Worm (Caenorhabditis elegans) whole organism, mixed stage, embryonic: Measurements from ENCODE around the gene K10C2.12.

ENCODE experiments used
- M03D4.4 ChIP-seq: sonication (generic microtip); optimal IDR thresholded peaks from 2 replicates; lab custom pipeline; 2017; ENCODE audit warnings: mild to moderate bottlenecking, missing genetic modification characterization, missing compliant biosample characterization
- bed-3 ChIP-seq: fragments of 200-800 bp; sonication (Bioruptor generic); optimal IDR thresholded peaks from 3 replicates; lab custom pipeline; 2018; ENCODE audit warnings: mild to moderate bottlenecking, missing genetic modification characterization, moderate library complexity, missing compliant biosample characterization
- blmp-1 ChIP-seq: fragments of 150-350 bp; optimal IDR thresholded peaks from 2 replicates; lab custom pipeline; 2014; ENCODE audit warnings: missing biosample characterization, missing genetic modification characterization
- ceh-39 ChIP-seq: fragments of 150-350 bp; optimal IDR thresholded peaks from 2 replicates; lab custom pipeline; 2014; ENCODE audit warnings: missing biosample characterization, missing genetic modification characterization
- ceh-43 ChIP-seq: fragments of 200-800 bp; sonication (Bioruptor generic); optimal IDR thresholded peaks from 2 replicates; lab custom pipeline; 2018; ENCODE audit warnings: mild to moderate bottlenecking, missing genetic modification characterization, moderate library complexity, missing compliant biosample characterization
- ceh-83 ChIP-seq: fragments of 200-800 bp; sonication (Bioruptor generic); optimal IDR thresholded peaks from 2 replicates; lab custom pipeline; 2018; ENCODE audit warnings: mild to moderate bottlenecking, missing genetic modification characterization, missing compliant biosample characterization
- ces-1 ChIP-seq: fragments of 150-350 bp; optimal IDR thresholded peaks from 2 replicates; lab custom pipeline; 2014; ENCODE audit warnings: missing biosample characterization, missing genetic modification reagents, missing genetic modification characterization
- drap-1 ChIP-seq: fragments of 200-800 bp; sonication (Bioruptor generic); optimal IDR thresholded peaks from 3 replicates; lab custom pipeline; 2018; ENCODE audit warnings: mild to moderate bottlenecking, missing genetic modification characterization, missing compliant biosample characterization
- elt-1 ChIP-seq: sonication (generic microtip); optimal IDR thresholded peaks from 2 replicates; lab custom pipeline; 2017; ENCODE audit warnings: missing genetic modification characterization, mild to moderate bottlenecking, missing compliant biosample characterization, antibody characterized with exemption, moderate library complexity, borderline replicate concordance; ENCODE audit not compliant: insufficient read depth
- elt-3 ChIP-seq: fragments of 150-350 bp; optimal IDR thresholded peaks from 2 replicates; lab custom pipeline; 2014; ENCODE audit warnings: missing biosample characterization, missing genetic modification characterization
- ham-2 ChIP-seq: fragments of 200-800 bp; sonication (Bioruptor generic); optimal IDR thresholded peaks from 2 replicates; lab custom pipeline; 2018; ENCODE audit warnings: mild to moderate bottlenecking, missing genetic modification characterization, missing compliant biosample characterization
- hlh-1 ChIP-seq: fragments of 150-350 bp; optimal IDR thresholded peaks from 2 replicates; lab custom pipeline; 2014; ENCODE audit warnings: missing biosample characterization, missing genetic modification reagents, missing genetic modification characterization
- lin-13 ChIP-seq: fragments of 150-350 bp; optimal IDR thresholded peaks from 2 replicates; lab custom pipeline; 2014; ENCODE audit warnings: missing biosample characterization, missing genetic modification characterization
- lin-32 ChIP-seq: fragments of 200-800 bp; sonication (Bioruptor generic); optimal IDR thresholded peaks from 2 replicates; lab custom pipeline; 2018; ENCODE audit warnings: mild to moderate bottlenecking, missing genetic modification characterization, missing compliant biosample characterization
- lsy-2 ChIP-seq: fragments of 150-350 bp; optimal IDR thresholded peaks from 2 replicates; lab custom pipeline; 2014; ENCODE audit warnings: missing biosample characterization, missing genetic modification characterization
- mab-5 ChIP-seq: fragments of 150-350 bp; optimal IDR thresholded peaks from 2 replicates; lab custom pipeline; 2014; ENCODE audit warnings: missing biosample characterization, missing genetic modification characterization
- mep-1 ChIP-seq: fragments of 150-350 bp; optimal IDR thresholded peaks from 2 replicates; lab custom pipeline; 2017; ENCODE audit warnings: missing biosample characterization, missing genetic modification reagents, missing genetic modification characterization, inconsistent platforms
- mls-2 ChIP-seq: sonication (generic microtip); optimal IDR thresholded peaks from 2 replicates; lab custom pipeline; 2016; ENCODE audit warnings: mild to moderate bottlenecking, missing genetic modification characterization, moderate library complexity, missing compliant biosample characterization
- nhr-12 ChIP-seq: fragments of 150-350 bp; optimal IDR thresholded peaks from 2 replicates; lab custom pipeline; 2014; ENCODE audit warnings: missing biosample characterization, missing genetic modification characterization
- nhr-2 ChIP-seq: fragments of 150-350 bp; optimal IDR thresholded peaks from 2 replicates; lab custom pipeline; 2014; ENCODE audit warnings: missing biosample characterization, missing genetic modification characterization
- nhr-237 ChIP-seq: fragments of 150-350 bp; optimal IDR thresholded peaks from 2 replicates; lab custom pipeline; 2014; ENCODE audit warnings: missing biosample characterization, missing genetic modification characterization
- nhr-28 ChIP-seq: fragments of 150-350 bp; optimal IDR thresholded peaks from 2 replicates; lab custom pipeline; 2014; ENCODE audit warnings: missing biosample characterization, missing genetic modification characterization
- sem-2 ChIP-seq: fragments of 200-800 bp; sonication (Bioruptor generic); optimal IDR thresholded peaks from 2 replicates; lab custom pipeline; 2018; ENCODE audit warnings: mild to moderate bottlenecking, missing genetic modification characterization, missing compliant biosample characterization
- snpc-4 ChIP-seq: fragments of 150-350 bp; optimal IDR thresholded peaks from 2 replicates; lab custom pipeline; 2014; ENCODE audit warnings: missing biosample characterization, missing genetic modification characterization
- sptf-1 ChIP-seq: sonication (generic microtip); optimal IDR thresholded peaks from 2 replicates; lab custom pipeline; 2017; ENCODE audit warnings: mild to moderate bottlenecking, missing genetic modification characterization, moderate library complexity, missing compliant biosample characterization
- tbx-8 ChIP-seq: fragments of 200-800 bp; sonication (Bioruptor generic); optimal IDR thresholded peaks from 2 replicates; lab custom pipeline; 2018; ENCODE audit warnings: mild to moderate bottlenecking, missing genetic modification characterization, moderate library complexity, missing compliant biosample characterization
- unc-120 ChIP-seq: sonication (generic microtip); optimal IDR thresholded peaks from 2 replicates; lab custom pipeline; 2017; ENCODE audit warnings: missing genetic modification characterization, missing compliant biosample characterization; ENCODE audit not compliant: poor library complexity, severe bottlenecking
- unc-39 ChIP-seq: fragments of 150-350 bp; optimal IDR thresholded peaks from 2 replicates; lab custom pipeline; 2014; ENCODE audit warnings: missing biosample characterization, missing genetic modification characterization
- unc-62 ChIP-seq: fragments of 150-350 bp; optimal IDR thresholded peaks from 2 replicates; lab custom pipeline; 2014; ENCODE audit warnings: missing biosample characterization, missing genetic modification reagents, missing genetic modification characterization
- zip-8 ChIP-seq: fragments of 150-350 bp; optimal IDR thresholded peaks from 2 replicates; lab custom pipeline; 2014; ENCODE audit warnings: missing biosample characterization, missing genetic modification characterization
- ztf-11 ChIP-seq: fragments of 150-350 bp; optimal IDR thresholded peaks from 2 replicates; lab custom pipeline; 2014; ENCODE audit warnings: missing biosample characterization, missing genetic modification characterization

The K10C2.12 gene

DNA sequence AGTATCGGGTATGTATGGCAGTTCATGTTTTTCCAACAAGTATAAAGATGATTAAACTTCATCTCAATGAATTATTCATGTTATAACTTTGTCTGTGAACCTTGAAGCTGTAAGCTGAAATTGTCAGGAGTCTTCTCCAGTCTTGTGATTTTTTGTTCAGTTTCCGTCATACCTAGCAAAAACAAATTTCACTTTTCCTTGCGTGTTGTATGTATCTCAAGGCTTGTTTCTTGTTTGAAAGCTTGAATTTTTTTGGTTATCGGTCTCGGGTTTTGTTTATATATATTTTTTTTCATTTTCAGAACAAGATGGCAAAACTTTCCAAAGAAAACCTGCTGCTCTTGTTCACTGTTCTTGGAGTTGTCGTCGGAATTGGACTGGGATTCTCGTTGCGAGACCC is 17.5 kb downstream of the K10C2.12 start, which contains the start of gene glt-4:
Gene glt-4, plus strand, starts transcription at position 301 of the 400 bp plus-strand sequence.
- TF ChIP-seq mab-5 (no peak), ces-1 (GFP tag; lab: Kevin White, UChicago) (no peak), zip-8 (tag; lab: Kevin White, UChicago) (no peak), elt-3 (tag; lab: Kevin White, UChicago) (no peak), drap-1 (no peak), ham-2 (GFP tag; lab: Kevin White, UChicago) (no peak), M03D4.4 (tag; lab: Kevin White, UChicago) (no peak), lin-13 (tag; lab: Kevin White, UChicago) (no peak), mep-1 (no peak), lsy-2 (tag; lab: Kevin White, UChicago) (no peak), nhr-237 (tag; lab: Kevin White, UChicago) (no peak), nhr-12 (tag; lab: Kevin White, UChicago) (no peak), snpc-4 (tag; lab: Kevin White, UChicago) (no peak), nhr-2 (tag; lab: Kevin White, UChicago) (no peak), hlh-1 (tag; lab: Kevin White, UChicago) (no peak), elt-1 (tag; lab: Kevin White, UChicago) (no peak), blmp-1 (tag; lab: Kevin White, UChicago) (no peak)

DNA sequence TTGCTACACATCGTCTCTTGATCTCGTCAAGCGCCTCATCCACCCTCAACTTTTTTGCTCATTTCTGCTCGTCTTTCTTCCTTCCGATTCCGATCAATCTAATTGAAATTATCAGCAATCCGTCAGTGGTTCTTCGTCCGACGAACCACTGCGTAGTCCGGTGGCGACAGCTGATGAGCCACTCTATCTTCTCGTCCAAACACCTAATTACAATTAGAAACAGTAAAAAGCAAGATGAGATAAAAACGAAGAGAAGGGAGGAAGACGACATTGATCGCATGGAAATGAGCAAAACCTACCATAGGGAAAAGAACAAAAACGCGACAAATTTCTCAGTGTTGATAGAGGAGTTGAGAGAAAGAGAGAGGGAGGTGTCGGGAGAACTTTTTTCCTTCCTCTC is 21.1 kb downstream of the K10C2.12 start:
- TF ChIP-seq ztf-11 (no peak), ceh-83 (GFP tag; lab: Kevin White, UChicago) (no peak), unc-62 (GFP tag; lab: Kevin White, UChicago) (peak; percentile 61), elt-1 (tag; lab: Kevin White, UChicago) (no peak), tbx-8 (GFP tag; lab: Kevin White, UChicago) (no peak), blmp-1 (tag; lab: Kevin White, UChicago) (no peak), elt-3 (tag; lab: Kevin White, UChicago) (no peak), hlh-1 (tag; lab: Kevin White, UChicago) (peak; percentile 79), ces-1 (GFP tag; lab: Kevin White, UChicago) (no peak), lsy-2 (tag; lab: Kevin White, UChicago) (no peak), mls-2 (tag; lab: Kevin White, UChicago) (no peak), snpc-4 (tag; lab: Kevin White, UChicago) (no peak), unc-120 (tag; lab: Kevin White, UChicago) (peak; percentile 44), bed-3 (no peak), lin-32 (GFP tag; lab: Kevin White, UChicago) (no peak), ceh-39 (tag; lab: Kevin White, UChicago) (no peak), M03D4.4 (tag; lab: Kevin White, UChicago) (no peak), sptf-1 (no peak)

ce11 chrX:6391491-6391890 is 29.1 kb downstream of the K10C2.12 start, which contains the start of gene igcm-2:
TSS of gene igcm-2 (minus strand) at chrX:6391591.
- TF ChIP-seq ces-1 (GFP tag; lab: Kevin White, UChicago) (no peak), lsy-2 (tag; lab: Kevin White, UChicago) (no peak), M03D4.4 (tag; lab: Kevin White, UChicago) (no peak), elt-1 (tag; lab: Kevin White, UChicago) (no peak), nhr-237 (tag; lab: Kevin White, UChicago) (no peak), nhr-2 (tag; lab: Kevin White, UChicago) (no peak), tbx-8 (GFP tag; lab: Kevin White, UChicago) (no peak), ceh-43 (GFP tag; lab: Kevin White, UChicago) (no peak), mep-1 (no peak), lin-32 (GFP tag; lab: Kevin White, UChicago) (no peak), sem-2 (GFP tag; lab: Kevin White, UChicago) (no peak), mab-5 (no peak), nhr-28 (tag; lab: Kevin White, UChicago) (no peak)
- TF ChIP-seq, all 35 proteins: peak for 0

DNA sequence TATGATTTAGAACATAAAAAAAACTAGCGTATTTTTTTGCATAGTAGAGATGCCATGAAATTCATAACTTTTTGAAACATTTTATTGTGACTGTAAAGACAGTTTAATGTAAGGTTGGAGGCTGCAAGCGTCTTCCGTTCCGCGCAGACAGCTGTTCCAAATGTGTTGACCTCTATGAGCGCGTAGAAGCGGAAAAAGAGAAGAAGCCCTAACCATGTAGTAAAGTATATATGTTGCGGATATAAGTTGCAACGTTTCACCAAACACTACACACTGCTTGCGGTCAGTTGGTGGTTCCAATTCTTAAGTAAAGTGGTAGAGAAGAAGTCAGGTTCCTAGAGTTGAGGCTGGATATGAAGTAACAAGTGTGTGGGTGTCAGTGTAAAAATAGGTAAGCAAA is 31.9 kb downstream of the K10C2.12 start:
- TF ChIP-seq hlh-1 (tag; lab: Kevin White, UChicago): peak; percentile 99
- no peak for TF ChIP-seq nhr-12 (tag; lab: Kevin White, UChicago)
- no peak for TF ChIP-seq mab-5
- TF ChIP-seq ztf-11: no peak
- TF ChIP-seq blmp-1 (tag; lab: Kevin White, UChicago): no peak
- TF ChIP-seq, all 35 proteins: peak for 1

DNA sequence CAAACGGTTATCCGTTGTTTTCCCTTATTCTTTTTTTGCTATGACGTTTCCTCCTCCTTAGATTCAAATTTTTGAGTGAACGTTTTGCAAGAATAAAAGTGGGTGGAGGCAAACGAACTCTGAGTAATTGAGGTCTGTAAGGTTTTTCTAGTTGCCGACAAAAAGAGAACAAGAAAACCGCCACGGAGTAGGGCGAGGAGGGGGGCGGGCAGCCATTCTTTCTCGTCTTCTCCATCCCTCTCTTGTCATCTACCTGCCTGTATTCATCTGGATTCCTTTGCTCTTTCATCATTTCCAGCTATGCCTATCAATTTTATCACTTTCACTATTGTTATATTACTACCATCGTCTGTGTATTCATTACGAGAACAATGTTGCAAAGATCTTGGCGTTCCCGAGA is 35.4 kb downstream of the K10C2.12 start, which contains the start of gene igdb-3:
Gene igdb-3, plus strand, starts transcription at position 301 of the 400 bp plus-strand sequence.
- TF ChIP-seq nhr-12 (tag; lab: Kevin White, UChicago) (no peak), unc-62 (GFP tag; lab: Kevin White, UChicago) (no peak), ham-2 (GFP tag; lab: Kevin White, UChicago) (no peak), snpc-4 (tag; lab: Kevin White, UChicago) (no peak), unc-39 (tag; lab: Kevin White, UChicago) (no peak), lin-32 (GFP tag; lab: Kevin White, UChicago) (no peak), nhr-28 (tag; lab: Kevin White, UChicago) (no peak), elt-3 (tag; lab: Kevin White, UChicago) (no peak), unc-120 (tag; lab: Kevin White, UChicago) (no peak), blmp-1 (tag; lab: Kevin White, UChicago) (no peak)
